Fruit fly (Drosophila melanogaster): ENCODE results near the gene comm.

DNA sequence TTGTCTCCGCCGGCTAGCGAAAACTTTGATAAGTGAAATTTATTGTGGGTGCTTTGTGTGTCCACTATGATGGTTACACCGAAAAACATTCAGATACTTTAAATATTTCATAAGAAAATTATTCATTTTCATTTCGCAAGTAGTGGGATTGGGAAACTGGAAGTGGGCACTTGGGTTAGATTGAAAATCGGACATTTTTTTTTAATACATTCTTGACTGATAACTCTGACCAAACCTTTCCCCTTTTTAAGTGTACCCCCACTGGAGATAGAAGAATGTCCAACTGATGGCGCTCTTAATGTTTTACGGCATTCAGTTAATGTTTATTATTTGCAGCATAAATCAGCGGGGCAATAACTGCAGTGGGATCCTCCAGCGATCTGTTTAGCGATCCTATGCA lies 50.6 kb downstream of the comm start:
- TF ChIP-seq EcR (GFP tag; optimal IDR thresholded peaks at IDR 0.05) (no peak), CG8478 (optimal IDR thresholded peaks at IDR 0.05) (no peak), pan (optimal IDR thresholded peaks at IDR 0.05) (no peak)
